Fruit fly (Drosophila melanogaster): ENCODE data around the gene Pcp.

DNA sequence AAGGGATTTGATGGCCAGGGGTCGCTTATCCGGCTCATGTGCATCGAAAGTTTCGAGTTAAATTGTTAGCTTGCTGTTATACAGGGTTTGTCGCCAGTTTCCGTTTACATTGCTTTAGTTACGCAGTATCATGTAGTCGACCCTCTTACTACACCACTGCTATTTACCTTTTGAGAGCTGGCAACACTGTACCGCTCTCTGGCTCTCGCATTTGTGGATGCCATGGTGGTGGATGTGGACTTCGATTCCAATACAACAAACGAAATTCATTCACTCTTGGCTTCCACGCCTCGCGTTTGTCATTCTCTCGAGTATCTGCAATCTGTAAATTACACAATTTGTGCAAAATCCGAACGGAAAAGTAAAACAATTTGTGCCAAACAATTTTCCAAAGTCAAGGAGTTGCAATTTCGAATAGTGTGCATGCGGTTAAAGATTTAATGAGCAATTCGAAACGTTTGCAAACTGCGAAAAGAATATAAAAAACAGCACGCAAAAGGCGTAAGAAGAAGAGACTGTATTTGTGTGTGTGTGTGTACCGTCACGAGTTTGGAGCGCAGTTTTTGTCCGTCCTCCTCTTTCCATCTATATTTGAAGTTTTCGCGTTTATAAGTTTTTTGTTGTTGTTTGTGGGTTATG is 27.6 kb downstream of the Pcp start:
- TF ChIP-seq ttk (optimal IDR thresholded peaks at IDR 0.05) = no peak
- TF ChIP-seq psq (optimal IDR thresholded peaks at IDR 0.05) = no peak
- TF ChIP-seq insv (optimal IDR thresholded peaks at IDR 0.05) = no peak
- no peak for TF ChIP-seq Myc (optimal IDR thresholded peaks at IDR 0.05)
- no peak for TF ChIP-seq Sin3A (optimal IDR thresholded peaks at IDR 0.05)
- no peak for TF ChIP-seq h (optimal IDR thresholded peaks at IDR 0.05)

Measured in Kc167 (cell line).